Worm (Caenorhabditis elegans) whole organism, L4/young adult: ENCODE measurements around the gene C18H7.6.

Source experiments
- W03F9.2 ChIP-seq: fragments of 150-350 bp; optimal IDR thresholded peaks from 2 replicates; lab custom pipeline; 2014; ENCODE audit warnings: missing biosample characterization, missing genetic modification characterization
- dao-5 ChIP-seq: sonication (generic microtip); optimal IDR thresholded peaks from 2 replicates; lab custom pipeline; 2016; ENCODE audit warnings: missing genotype, missing genetic modification characterization, moderate library complexity, missing compliant biosample characterization
- him-1 ChIP-seq: sonication (generic microtip); optimal IDR thresholded peaks from 2 replicates; lab custom pipeline; 2016; ENCODE audit warnings: missing genotype, missing genetic modification reagents, missing genetic modification characterization, missing compliant biosample characterization

DNA sequence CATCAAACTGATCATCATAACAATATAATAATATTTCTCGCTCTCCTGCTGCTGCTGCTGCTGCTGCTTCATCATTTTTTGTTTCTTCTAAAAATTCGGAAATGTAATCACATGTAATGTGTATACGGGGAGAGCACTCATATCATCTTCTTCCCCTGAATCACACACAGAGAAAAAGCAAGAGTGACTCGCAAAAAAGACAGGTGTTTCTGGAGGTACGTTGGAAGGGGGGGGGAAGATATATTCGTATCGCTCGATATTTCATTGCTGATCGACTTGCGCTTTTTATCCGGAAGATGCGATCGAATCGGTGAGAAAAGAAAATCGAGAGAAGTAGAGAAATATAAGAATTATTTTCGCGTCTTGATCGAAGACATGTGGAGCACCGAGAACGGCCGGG is 15.3 kb upstream of the C18H7.6 start:
- TF ChIP-seq him-1 (tag; lab: Kevin White, UChicago) (no peak), W03F9.2 (tag; lab: Kevin White, UChicago) (no peak), dao-5 (tag; lab: Kevin White, UChicago) (no peak)
